Worm (Caenorhabditis elegans): ENCODE measurements around the gene F41C3.11.

- no peak for TF ChIP-seq scrt-1 (GFP tag; IDR thresholded peaks at IDR 0.05)
- TF ChIP-seq tbx-37 (GFP tag; conservative IDR thresholded peaks at IDR 0.05) = no peak
- TF ChIP-seq ama-1 (optimal IDR thresholded peaks at IDR 0.05) = no peak
- no peak for TF ChIP-seq F13C5.2 (tag; optimal IDR thresholded peaks at IDR 0.05)
- no peak for TF ChIP-seq ets-7 (tag; optimal IDR thresholded peaks at IDR 0.05)
Measured at ce11 chrII:4747063-4747462, 13.3 kb upstream of the F41C3.11 start.

Measured in whole organism, early embryonic.